Fruit fly (Drosophila melanogaster) whole organism, prepupa: ENCODE results near the gene Fdh.

Experiments used
- Blimp-1 ChIP-seq: fragments of 200-800 bp; sonication (Bioruptor generic); optimal IDR thresholded peaks from 3 replicates; lab custom pipeline; 2017; ENCODE audit warnings: missing biosample characterization, missing genetic modification characterization, mild to moderate bottlenecking, moderate library complexity, missing genetic modification reagents
- CG10631 ChIP-seq: fragments of 200-800 bp; sonication (Bioruptor generic); optimal IDR thresholded peaks from 2 replicates; lab custom pipeline; 2016; ENCODE audit warnings: missing biosample characterization, missing genetic modification characterization
- CG10669 ChIP-seq: fragments of 200-800 bp; sonication (Bioruptor generic); optimal IDR thresholded peaks from 3 replicates; lab custom pipeline; 2018; ENCODE audit warnings: missing biosample characterization, mild to moderate bottlenecking, missing genetic modification characterization, moderate library complexity
- CG11294 ChIP-seq: fragments of 200-800 bp; sonication (Bioruptor generic); IDR thresholded peaks from 2 replicates; pipeline ENCODE4 v1.3.6; 2022; ENCODE audit warnings: missing biosample characterization, missing genetic modification characterization
- CG11902 ChIP-seq: fragments of 200-800 bp; sonication (Bioruptor generic); optimal IDR thresholded peaks from 3 replicates; lab custom pipeline; 2016; ENCODE audit warnings: missing biosample characterization, missing genetic modification characterization
- CG15336 ChIP-seq: fragments of 200-800 bp; sonication (Bioruptor generic); IDR thresholded peaks from 2 replicates; pipeline ENCODE4 v1.3.6; 2022; ENCODE audit warnings: missing biosample characterization, missing genetic modification characterization
- CG1621 ChIP-seq: fragments of 200-800 bp; sonication (Bioruptor generic); optimal IDR thresholded peaks from 3 replicates; lab custom pipeline; 2018; ENCODE audit warnings: missing biosample characterization, mild to moderate bottlenecking, missing genetic modification characterization
- CG31627 ChIP-seq: fragments of 200-800 bp; sonication (Bioruptor generic); optimal IDR thresholded peaks from 3 replicates; lab custom pipeline; 2016; ENCODE audit warnings: missing biosample characterization, missing genetic modification characterization
- CG32006 ChIP-seq: fragments of 200-800 bp; sonication (Bioruptor generic); optimal IDR thresholded peaks from 3 replicates; lab custom pipeline; 2017; ENCODE audit warnings: missing biosample characterization, mild to moderate bottlenecking, missing genetic modification characterization
- CG34406 ChIP-seq: fragments of 200-800 bp; sonication (Bioruptor generic); optimal IDR thresholded peaks from 3 replicates; lab custom pipeline; 2016; ENCODE audit warnings: missing biosample characterization, missing genetic modification characterization
- CG4318 ChIP-seq: fragments of 200-800 bp; sonication (Bioruptor generic); optimal IDR thresholded peaks from 3 replicates; lab custom pipeline; 2017; ENCODE audit warnings: missing biosample characterization, mild to moderate bottlenecking, missing genetic modification characterization
- CG6163 ChIP-seq: fragments of 200-800 bp; sonication (Bioruptor generic); IDR thresholded peaks from 3 replicates; pipeline ENCODE4 v1.3.6; 2022; ENCODE audit warnings: missing biosample characterization, missing genetic modification characterization
- CG6276 ChIP-seq: fragments of 200-800 bp; sonication (Bioruptor generic); optimal IDR thresholded peaks from 2 replicates; lab custom pipeline; 2017; ENCODE audit warnings: missing biosample characterization, mild to moderate bottlenecking, missing genetic modification characterization
- CG6792 ChIP-seq: fragments of 200-800 bp; sonication (Bioruptor generic); optimal IDR thresholded peaks from 3 replicates; lab custom pipeline; 2016; ENCODE audit warnings: missing biosample characterization, missing genetic modification characterization
- CG6808 ChIP-seq: fragments of 200-800 bp; sonication (Bioruptor generic); optimal IDR thresholded peaks from 3 replicates; lab custom pipeline; 2017; ENCODE audit warnings: missing biosample characterization, missing genetic modification characterization, mild to moderate bottlenecking, moderate library complexity, missing genetic modification reagents
- CG6854 ChIP-seq: fragments of 200-800 bp; sonication (Bioruptor generic); optimal IDR thresholded peaks from 2 replicates; lab custom pipeline; 2017; ENCODE audit warnings: missing biosample characterization, mild to moderate bottlenecking, missing genetic modification characterization
- CG8119 ChIP-seq: fragments of 200-800 bp; sonication (Bioruptor generic); IDR thresholded peaks from 3 replicates; pipeline ENCODE4 v1.3.6; 2022; ENCODE audit warnings: missing biosample characterization, missing genetic modification characterization
- CG8319 ChIP-seq: fragments of 200-800 bp; sonication (Bioruptor generic); optimal IDR thresholded peaks from 3 replicates; lab custom pipeline; 2016; ENCODE audit warnings: missing biosample characterization, missing genetic modification characterization
- CG9139 ChIP-seq: fragments of 200-800 bp; sonication (Bioruptor generic); optimal IDR thresholded peaks from 3 replicates; lab custom pipeline; 2017; ENCODE audit warnings: missing biosample characterization, mild to moderate bottlenecking, missing genetic modification characterization
- Eip75B ChIP-seq: fragments of 200-800 bp; sonication (Bioruptor generic); optimal IDR thresholded peaks from 3 replicates; lab custom pipeline; 2016; ENCODE audit warnings: missing biosample characterization, missing genetic modification characterization
- Eip78C ChIP-seq: fragments of 200-800 bp; sonication (Bioruptor generic); peaks from one replicate; lab custom pipeline; 2016; ENCODE audit warnings: missing biosample characterization, missing genetic modification characterization
- Eip93F ChIP-seq: fragments of 200-800 bp; sonication (Bioruptor generic); optimal IDR thresholded peaks from 2 replicates; lab custom pipeline; 2016; ENCODE audit warnings: missing biosample characterization, mild to moderate bottlenecking, missing genetic modification characterization
- Ets21C ChIP-seq: fragments of 200-800 bp; sonication (Bioruptor generic); optimal IDR thresholded peaks from 3 replicates; lab custom pipeline; 2016; ENCODE audit warnings: missing biosample characterization, missing genetic modification characterization
- Ets96B ChIP-seq: fragments of 200-800 bp; optimal IDR thresholded peaks from 2 replicates; lab custom pipeline; 2019; ENCODE audit warnings: missing biosample characterization, mild to moderate bottlenecking, missing genetic modification characterization, moderate library complexity
- Gug ChIP-seq: fragments of 200-800 bp; sonication (Bioruptor generic); IDR thresholded peaks from 2 replicates; pipeline ENCODE4 v1.3.6; 2022; ENCODE audit warnings: missing biosample characterization, missing genetic modification characterization
- Hr39 ChIP-seq: fragments of 200-800 bp; sonication (Bioruptor generic); optimal IDR thresholded peaks from 2 replicates; lab custom pipeline; 2016; ENCODE audit warnings: missing biosample characterization, missing genetic modification characterization
- Hr4 ChIP-seq: fragments of 200-800 bp; sonication (Bioruptor generic); optimal IDR thresholded peaks from 3 replicates; lab custom pipeline; 2016; ENCODE audit warnings: missing biosample characterization, missing genetic modification characterization
- Lpt ChIP-seq: fragments of 200-800 bp; sonication (Bioruptor generic); optimal IDR thresholded peaks from 3 replicates; lab custom pipeline; 2016; ENCODE audit warnings: missing biosample characterization, missing genetic modification characterization
- Met ChIP-seq: fragments of 200-800 bp; sonication (Bioruptor generic); optimal IDR thresholded peaks from 3 replicates; lab custom pipeline; 2016; ENCODE audit warnings: missing biosample characterization, missing genetic modification characterization
- Smox ChIP-seq: fragments of 200-800 bp; sonication (Bioruptor generic); optimal IDR thresholded peaks from 3 replicates; lab custom pipeline; 2016; ENCODE audit warnings: missing biosample characterization, missing genetic modification characterization
- Sox102F ChIP-seq: fragments of 200-800 bp; sonication (Bioruptor generic); optimal IDR thresholded peaks from 2 replicates; lab custom pipeline; 2016; ENCODE audit warnings: missing biosample characterization, mild to moderate bottlenecking, missing genetic modification characterization
- acj6 ChIP-seq: fragments of 200-800 bp; sonication (Bioruptor generic); optimal IDR thresholded peaks from 3 replicates; lab custom pipeline; 2016; ENCODE audit warnings: missing biosample characterization, missing genetic modification characterization
- dac ChIP-seq: fragments of 200-800 bp; sonication (Bioruptor generic); optimal IDR thresholded peaks from 2 replicates; lab custom pipeline; 2017; ENCODE audit warnings: missing biosample characterization, mild to moderate bottlenecking, missing genetic modification characterization
- fd59A ChIP-seq: fragments of 200-800 bp; sonication (Bioruptor generic); optimal IDR thresholded peaks from 2 replicates; lab custom pipeline; 2017; ENCODE audit warnings: missing biosample characterization, mild to moderate bottlenecking, missing genetic modification characterization, missing genetic modification reagents
- fd85E ChIP-seq: fragments of 200-800 bp; sonication (Bioruptor generic); optimal IDR thresholded peaks from 3 replicates; lab custom pipeline; 2016; ENCODE audit warnings: missing biosample characterization, missing genetic modification characterization
- fkh ChIP-seq: fragments of 200-800 bp; sonication (Bioruptor generic); optimal IDR thresholded peaks from 3 replicates; lab custom pipeline; 2017; ENCODE audit warnings: missing biosample characterization, mild to moderate bottlenecking, missing genetic modification characterization, moderate library complexity
- lz ChIP-seq: fragments of 200-800 bp; sonication (Bioruptor generic); optimal IDR thresholded peaks from 3 replicates; lab custom pipeline; 2016; ENCODE audit warnings: missing biosample characterization, missing genetic modification characterization
- net ChIP-seq: fragments of 200-800 bp; sonication (Bioruptor generic); optimal IDR thresholded peaks from 3 replicates; lab custom pipeline; 2016; ENCODE audit warnings: missing biosample characterization, missing genetic modification characterization
- pdm3 ChIP-seq: fragments of 200-800 bp; sonication (Bioruptor generic); optimal IDR thresholded peaks from 3 replicates; lab custom pipeline; 2016; ENCODE audit warnings: missing biosample characterization, missing genetic modification characterization
- salr ChIP-seq, 2 experiments: fragments of 200-800 bp; sonication (Bioruptor generic); optimal IDR thresholded peaks; 3 replicates each; lab custom pipeline; 2016 to 2018; ENCODE audit warnings: missing biosample characterization in 2 of 2, missing genetic modification characterization in 2 of 2, mild to moderate bottlenecking in 1 of 2
- spab ChIP-seq: fragments of 200-800 bp; sonication (Bioruptor generic); optimal IDR thresholded peaks from 2 replicates; lab custom pipeline; 2017; ENCODE audit warnings: missing biosample characterization, mild to moderate bottlenecking, missing genetic modification characterization, missing genetic modification reagents
- topi ChIP-seq: fragments of 200-800 bp; sonication (Bioruptor generic); optimal IDR thresholded peaks from 3 replicates; lab custom pipeline; 2016; ENCODE audit warnings: missing biosample characterization, missing genetic modification characterization
- vri ChIP-seq: fragments of 200-800 bp; sonication (Bioruptor generic); optimal IDR thresholded peaks from 3 replicates; lab custom pipeline; 2016; ENCODE audit warnings: missing biosample characterization, mild to moderate bottlenecking, missing genetic modification characterization

Fdh gene

DNA sequence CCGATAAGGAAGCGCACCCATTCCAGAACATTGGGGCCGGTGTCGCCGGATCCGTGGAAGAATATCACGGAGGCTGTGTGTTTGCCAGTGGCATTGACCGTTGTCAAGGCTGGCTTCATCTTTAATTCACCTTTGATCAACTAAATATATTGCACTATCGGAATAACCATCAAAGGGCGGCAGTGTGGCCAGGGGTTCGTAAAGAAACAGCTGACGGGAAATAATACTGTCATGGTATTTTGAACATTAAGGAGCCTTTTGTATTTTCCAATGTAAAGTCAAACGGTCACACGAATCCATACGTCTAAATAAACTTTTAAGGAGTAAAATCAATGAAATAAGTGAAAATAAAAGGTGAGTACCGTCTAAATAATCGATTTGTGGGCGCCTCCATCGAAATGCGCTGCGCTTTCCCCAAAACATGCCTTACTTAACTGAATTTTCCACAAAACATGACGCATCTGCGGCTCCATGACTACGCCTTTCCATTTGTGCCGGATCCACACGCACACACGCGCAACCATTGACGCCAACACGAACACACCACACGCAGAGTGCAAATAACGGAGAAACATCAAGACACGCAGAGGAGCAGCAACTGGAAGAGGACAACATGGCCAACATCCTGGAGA is 17.8 kb downstream of the Fdh start, which contains the start of the genes CG6567 and CG4511:
TSS of gene CG6567 (minus strand) at position 209 of the 632 bp plus-strand sequence.
TSS of gene CG4511 (plus strand) at position 259 of the 632 bp plus-strand sequence.
- TF ChIP-seq acj6 (no peak), CG10631 (GFP tag; lab: Kevin White, UChicago) (no peak), pdm3 (no peak), Eip78C (no peak), CG1621 (tag; lab: Kevin White, UChicago) (peak; percentile 87), Eip75B (GFP tag; lab: Kevin White, UChicago) (no peak)
- TF ChIP-seq, all 60 proteins: peak for 1

DNA sequence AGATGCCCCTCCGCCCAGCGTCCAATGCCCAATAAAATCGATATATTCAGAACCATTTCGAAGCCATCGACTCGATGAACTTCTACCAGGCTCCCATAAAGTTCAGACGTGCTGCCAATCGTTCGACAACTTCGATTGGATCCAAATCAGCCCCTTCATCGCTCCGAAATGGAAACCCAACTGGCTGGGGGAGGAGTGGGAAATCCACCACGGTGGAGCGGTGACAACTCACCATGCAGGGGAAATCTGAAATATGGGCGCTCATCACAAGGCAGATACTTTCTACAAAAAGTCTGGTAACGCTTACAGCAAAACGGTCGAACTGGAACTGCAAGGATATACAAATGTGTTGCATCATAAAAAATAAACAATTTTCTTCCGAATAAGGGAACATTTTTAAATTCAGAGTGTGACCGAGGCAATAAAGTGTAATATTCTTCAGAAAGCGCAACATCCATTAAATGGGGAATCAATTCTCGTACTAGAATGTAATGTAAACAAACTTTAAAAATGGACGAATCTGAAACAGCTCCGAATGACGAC is 19.9 kb downstream of the Fdh start, which contains the start of gene CG4565:
TSS of gene CG4565 (plus strand) at position 493 of the 543 bp plus-strand sequence.
- TF ChIP-seq CG6854 (no peak), CG8319 (GFP tag; lab: Kevin White, UChicago) (no peak), acj6 (no peak), CG6808 (GFP tag; lab: Kevin White, UChicago) (no peak), Eip78C (peak; percentile 24), CG31627 (GFP tag; lab: Kevin White, UChicago) (no peak), Ets21C (no peak), CG8119 (no peak), fkh (peak; percentile 49), CG10669 (no peak), CG6792 (GFP tag; lab: Kevin White, UChicago) (no peak)

DNA sequence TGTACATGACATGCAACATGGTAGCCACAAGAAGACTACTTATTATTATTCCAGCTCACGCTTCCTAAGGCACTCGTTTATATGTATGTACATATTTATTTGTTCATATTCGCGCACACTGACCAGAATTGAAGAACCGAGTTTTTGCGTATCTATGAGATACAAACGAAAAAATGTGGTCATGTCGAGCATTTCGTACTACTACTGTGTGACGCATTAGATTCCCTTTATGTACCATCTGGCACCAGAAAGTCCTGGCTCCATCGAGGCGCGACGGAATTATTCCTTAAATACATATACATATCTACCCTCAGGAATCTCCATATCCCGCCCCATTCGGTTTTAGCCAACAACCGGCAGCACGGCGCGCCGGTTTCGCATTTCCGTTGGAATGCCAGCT is 21.5 kb downstream of the Fdh start:
- TF ChIP-seq dac (GFP tag; lab: Kevin White, UChicago) (no peak), net (no peak), CG11294 (GFP tag; lab: Robert Waterston, UW) (no peak), Eip78C (peak; percentile 5), CG9139 (GFP tag; lab: Kevin White, UChicago) (no peak)
- TF ChIP-seq, all 60 proteins: peak for 1

DNA sequence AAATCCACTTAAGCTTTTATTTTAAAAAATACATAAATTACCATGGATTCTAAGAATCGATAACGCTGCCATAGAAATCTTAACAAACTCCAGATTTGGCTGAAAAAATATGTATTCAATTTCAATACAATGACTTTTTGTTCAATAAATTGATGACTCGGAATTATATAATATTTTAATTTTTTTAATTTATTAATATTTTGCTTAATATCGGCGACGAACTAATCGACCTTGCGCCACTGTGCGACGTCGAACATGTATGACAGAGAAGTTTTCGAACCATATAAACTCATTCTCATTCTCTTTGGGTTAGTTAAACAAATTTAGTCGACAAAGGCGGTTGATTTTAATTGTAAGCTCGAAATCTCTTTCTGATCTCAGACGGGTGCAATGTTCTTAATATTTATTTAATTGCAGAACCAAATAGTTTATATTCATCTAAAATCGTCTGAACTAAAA is 22.6 kb downstream of the Fdh start, which contains the start of gene CG42394:
TSS of gene CG42394 (plus strand) at position 311 of the 459 bp plus-strand sequence.
- TF ChIP-seq Gug (GFP tag; lab: Robert Waterston, UW) (peak; percentile 94), Hr39 (peak; percentile 69), CG10669 (peak; percentile 94), salr (GFP tag; optimal IDR thresholded peaks at IDR 0.05; lab: Kevin White, UChicago) (peak; percentile 83 to 94), CG6276 (peak; percentile 97), CG11902 (peak; percentile 71), CG4318 (GFP tag; lab: Kevin White, UChicago) (peak; percentile 92), Ets21C (peak; percentile 69), Ets96B (tag; lab: Kevin White, UChicago) (peak; percentile 98), vri (GFP tag; lab: Kevin White, UChicago) (peak; percentile 80), CG34406 (GFP tag; lab: Kevin White, UChicago) (peak; percentile 90), CG15336 (GFP tag; lab: Robert Waterston, UW) (peak; percentile 97), CG31627 (GFP tag; lab: Kevin White, UChicago) (peak; percentile 77), spab (GFP tag; lab: Kevin White, UChicago) (peak; percentile 95), fd59A (peak; percentile 78), CG6163 (GFP tag; lab: Robert Waterston, UW) (peak; percentile 95), pdm3 (peak; percentile 89), lz (GFP tag; lab: Kevin White, UChicago) (peak; percentile 83), CG9139 (GFP tag; lab: Kevin White, UChicago) (peak; percentile 88), Blimp-1 (GFP tag; lab: Kevin White, UChicago) (peak; percentile 77), net (peak; percentile 92), CG8119 (peak; percentile 96), topi (GFP tag; lab: Kevin White, UChicago) (peak; percentile 92), Hr4 (GFP tag; lab: Kevin White, UChicago) (peak; percentile 91), fd85E (GFP tag; lab: Kevin White, UChicago) (peak; percentile 81), CG32006 (GFP tag; lab: Kevin White, UChicago) (peak; percentile 96), Sox102F (GFP tag; lab: Kevin White, UChicago) (peak; percentile 91), CG11294 (GFP tag; lab: Robert Waterston, UW) (peak; percentile 93), Lpt (GFP tag; lab: Kevin White, UChicago) (peak; percentile 93), acj6 (peak; percentile 90), Smox (GFP tag; lab: Kevin White, UChicago) (peak; percentile 90), Met (GFP tag; lab: Kevin White, UChicago) (peak; percentile 91), Eip93F (peak; percentile 90)
